Fruit fly (Drosophila melanogaster) ovary, adult (tissue): ENCODE data around the gene CG4318.

Source experiments
- CG17801 ChIP-seq: fragments of 200-800 bp; optimal IDR thresholded peaks from 2 replicates; lab custom pipeline; 2019; ENCODE audit warnings: missing biosample characterization, mild to moderate bottlenecking, missing genetic modification characterization, moderate library complexity; ENCODE audit not compliant: partially characterized antibody

The CG4318 gene

DNA sequence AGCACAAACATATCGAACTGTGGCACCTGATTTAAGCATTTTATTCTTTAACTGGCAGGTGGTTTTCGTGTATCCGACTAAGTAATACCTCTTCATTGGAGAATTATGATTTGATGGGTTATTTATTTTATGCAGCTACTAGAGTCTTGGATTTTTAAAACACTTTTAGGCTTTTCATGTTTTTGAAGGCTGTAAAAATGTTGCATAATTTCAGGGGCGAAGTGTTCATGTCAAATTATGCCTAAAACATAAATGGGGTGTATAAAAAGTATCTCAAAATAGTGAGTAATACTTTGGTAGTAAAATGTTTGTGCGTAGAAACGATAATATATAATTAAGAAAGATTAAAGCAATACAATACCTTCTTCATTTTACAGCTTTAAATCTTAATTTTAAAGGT lies 19.9 kb downstream of the CG4318 start:
- TF ChIP-seq CG17801 (GFP tag; lab: Kevin White, UChicago) = no peak

- peak; percentile 95 for TF ChIP-seq CG17801 (GFP tag; lab: Kevin White, UChicago)
These were observed 23.5 kb downstream of the CG4318 start for dm6 chrX:13131063-13131773.

DNA sequence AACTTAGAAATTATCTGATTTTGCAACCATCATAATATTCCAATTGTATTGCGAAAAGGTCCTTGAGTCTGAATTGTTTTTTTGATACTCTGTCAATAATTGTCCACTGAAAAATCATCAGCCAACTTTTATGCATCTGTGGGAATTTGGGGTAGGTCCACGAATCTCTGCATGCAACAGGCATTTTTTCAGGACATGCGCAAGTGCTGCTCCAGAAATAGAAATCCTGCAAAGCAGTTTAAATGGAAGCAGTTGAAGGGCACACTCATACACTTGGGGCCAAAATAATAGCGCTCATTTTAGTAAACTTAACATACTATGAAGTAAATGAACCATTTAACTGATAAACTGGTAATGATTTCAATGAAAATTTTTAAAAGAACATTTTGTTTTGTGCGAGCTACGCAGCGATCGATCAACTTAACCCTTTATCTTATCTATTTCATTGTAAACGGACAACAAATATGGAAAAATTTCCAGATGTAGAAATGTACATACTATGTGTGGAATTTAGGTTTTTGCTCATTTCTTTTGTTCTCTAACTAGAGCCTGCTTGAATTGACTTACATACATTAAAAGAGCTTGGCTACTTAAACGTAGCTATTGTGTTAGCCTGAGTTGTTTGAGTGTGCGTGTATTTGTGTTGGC lies 24.4 kb downstream of the CG4318 start:
- TF ChIP-seq CG17801 (GFP tag; lab: Kevin White, UChicago) = no peak

DNA sequence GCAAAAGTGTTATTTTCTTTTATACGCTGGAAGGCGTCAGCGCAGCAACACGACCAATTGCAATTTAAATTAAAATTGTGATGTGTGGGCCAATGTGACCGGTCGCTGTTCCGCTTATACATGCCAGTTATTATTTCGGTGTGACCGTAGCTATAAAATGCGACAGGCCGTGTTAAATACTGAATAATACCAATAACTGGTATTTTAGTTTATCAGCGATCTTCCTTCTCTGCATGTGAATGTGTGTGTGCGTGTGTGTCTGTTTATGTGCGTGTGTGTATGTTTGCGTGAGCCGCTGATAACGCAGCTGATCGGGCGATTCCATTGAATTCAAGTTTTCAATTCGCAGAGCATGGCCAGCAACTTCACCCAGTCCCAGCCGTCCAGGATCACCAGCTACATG lies 26.0 kb downstream of the CG4318 start, which contains the start of the genes CG32638, CG15717 and MFS10:
CG32638 (minus strand) TSS at position 45 of the 403 bp plus-strand sequence.
CG15717 (plus strand) TSS at position 203 of the 403 bp plus-strand sequence.
MFS10 (plus strand) TSS at position 269 of the 403 bp plus-strand sequence.
- peak; percentile 0 for TF ChIP-seq CG17801 (GFP tag; lab: Kevin White, UChicago)

DNA sequence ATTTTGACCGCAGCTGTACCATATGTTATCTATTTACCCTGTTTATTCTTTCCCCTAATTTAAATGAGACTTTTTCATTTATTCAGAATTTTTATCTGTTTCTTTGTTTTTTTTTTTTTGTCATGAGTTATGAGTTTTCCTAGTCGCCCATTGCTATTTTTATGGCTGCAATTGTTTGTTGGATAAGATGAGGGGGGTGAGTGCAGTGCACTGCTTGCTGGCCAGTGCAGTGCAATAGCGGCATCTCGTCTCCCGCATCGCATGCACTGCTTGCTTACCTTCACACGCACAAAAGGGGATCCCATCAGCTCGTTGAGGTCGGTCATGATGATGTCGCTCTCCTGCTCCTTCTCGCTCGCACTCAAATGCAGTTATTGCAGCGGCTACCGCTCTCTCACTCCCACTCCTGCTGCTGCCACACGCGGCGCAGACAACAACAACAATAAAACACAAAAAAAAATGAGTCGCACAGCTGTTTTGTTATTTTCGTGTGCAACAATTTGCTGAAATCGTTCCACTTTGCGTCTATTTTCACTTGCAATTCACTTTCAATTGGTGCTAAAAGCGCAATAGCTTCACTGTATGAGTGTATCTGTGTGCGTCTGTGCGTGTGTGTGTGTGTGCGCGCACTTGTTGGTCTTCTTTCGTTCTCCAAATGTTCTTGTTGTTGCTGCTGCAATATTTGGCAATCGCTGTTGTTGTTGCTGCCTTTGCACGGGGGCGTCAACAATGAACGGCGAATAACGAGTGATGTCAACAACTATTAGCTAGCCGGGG lies 26.6 kb downstream of the CG4318 start:
- no peak for TF ChIP-seq CG17801 (GFP tag; lab: Kevin White, UChicago)

DNA sequence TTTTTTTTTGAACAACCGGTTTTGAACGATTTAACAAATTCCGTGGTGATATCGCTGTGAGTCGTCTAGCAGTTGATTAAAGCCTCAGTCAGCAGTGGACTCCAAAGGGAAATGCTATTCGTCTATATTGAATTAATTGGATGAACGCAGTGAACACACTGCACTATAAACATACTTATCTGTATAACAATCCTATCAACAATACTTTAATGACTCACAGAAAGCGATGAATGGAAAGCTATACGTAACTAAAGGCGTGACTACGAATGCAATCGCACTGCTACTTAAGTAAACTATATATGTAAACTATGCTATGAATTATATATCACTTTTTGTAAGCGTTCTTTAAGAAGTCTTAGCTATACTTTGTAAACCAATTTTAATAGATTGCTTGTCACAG lies 29.2 kb downstream of the CG4318 start:
- TF ChIP-seq CG17801 (GFP tag; lab: Kevin White, UChicago) = no peak

DNA sequence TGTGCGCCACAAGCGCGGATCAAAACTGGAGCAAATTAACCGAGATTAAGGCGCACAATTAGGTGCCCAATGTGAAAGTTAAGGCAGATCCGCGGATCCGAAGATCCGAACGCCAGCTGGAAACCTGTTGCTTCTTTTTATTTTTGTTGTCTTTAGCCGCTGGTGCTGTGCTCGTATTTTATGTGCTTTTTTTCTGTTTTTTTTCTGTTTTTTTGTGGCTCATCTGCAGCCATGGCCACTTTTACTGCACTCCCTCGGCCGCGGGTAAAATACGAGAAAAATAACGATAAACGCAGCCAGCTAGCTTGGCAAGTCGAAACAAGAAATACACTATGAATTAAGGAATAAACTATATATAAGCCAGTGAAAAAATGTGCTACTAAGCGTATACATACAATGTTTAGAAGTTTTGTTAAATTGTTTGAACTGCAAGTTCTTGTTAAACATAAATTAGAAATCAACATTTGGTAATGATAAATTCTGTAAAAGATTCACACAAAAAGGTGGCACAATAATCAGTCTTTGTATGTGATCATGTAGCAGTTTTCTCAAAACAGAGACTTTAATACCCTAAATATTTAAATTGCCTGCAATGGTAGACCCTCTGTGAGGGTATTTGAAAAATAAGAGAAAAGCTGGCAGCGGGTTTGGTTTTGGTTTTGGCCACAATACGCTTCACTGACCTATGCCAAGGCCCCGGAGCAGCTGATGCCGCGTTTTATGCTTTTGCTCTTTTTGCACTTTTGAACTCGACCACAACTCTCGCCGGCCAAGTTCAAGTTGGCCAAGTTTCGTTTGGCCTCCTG lies 38.1 kb downstream of the CG4318 start:
- TF ChIP-seq CG17801 (GFP tag; lab: Kevin White, UChicago) = no peak

DNA sequence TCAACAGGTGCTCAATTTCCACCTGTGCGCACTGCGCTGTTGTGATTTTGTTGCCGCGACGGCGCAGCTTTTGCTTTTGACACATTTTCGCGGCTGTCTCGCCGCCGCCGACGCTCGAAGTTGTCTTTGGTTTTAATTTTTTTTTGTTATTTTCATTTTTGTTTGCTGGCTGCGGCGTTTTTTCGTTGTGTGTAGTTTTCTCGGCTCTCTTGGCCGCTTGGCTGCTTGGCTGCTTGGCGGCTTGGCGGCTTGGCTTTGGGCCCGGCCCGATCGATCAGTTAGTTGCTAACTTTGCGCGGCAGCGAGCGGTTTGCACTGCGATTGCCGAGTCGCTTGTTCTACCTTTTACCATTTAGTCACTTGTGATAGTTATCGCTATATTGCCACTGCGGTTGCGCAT lies 39.9 kb downstream of the CG4318 start, which contains the start of gene CG42237:
CG42237 (plus strand) TSS at position 271 of the 400 bp plus-strand sequence.
- TF ChIP-seq CG17801 (GFP tag; lab: Kevin White, UChicago) = peak; percentile 37

- no peak for TF ChIP-seq CG17801 (GFP tag; lab: Kevin White, UChicago)
These were observed 40.8 kb downstream of the CG4318 start for dm6 chrX:13113863-13114407.

- TF ChIP-seq CG17801 (GFP tag; lab: Kevin White, UChicago) = peak; percentile 43
These were observed 42.4 kb downstream of the CG4318 start, which contains the start of gene Chpf for dm6 chrX:13112238-13112829. Gene Chpf, minus strand, starts transcription at chrX:13112462.

dm6 chrX:13111832-13112231 lies 42.9 kb downstream of the CG4318 start:
- TF ChIP-seq CG17801 (GFP tag; lab: Kevin White, UChicago) = no peak

- TF ChIP-seq CG17801 (GFP tag; lab: Kevin White, UChicago) = peak; percentile 91
These were observed 45.1 kb downstream of the CG4318 start for dm6 chrX:13109583-13110126.

DNA sequence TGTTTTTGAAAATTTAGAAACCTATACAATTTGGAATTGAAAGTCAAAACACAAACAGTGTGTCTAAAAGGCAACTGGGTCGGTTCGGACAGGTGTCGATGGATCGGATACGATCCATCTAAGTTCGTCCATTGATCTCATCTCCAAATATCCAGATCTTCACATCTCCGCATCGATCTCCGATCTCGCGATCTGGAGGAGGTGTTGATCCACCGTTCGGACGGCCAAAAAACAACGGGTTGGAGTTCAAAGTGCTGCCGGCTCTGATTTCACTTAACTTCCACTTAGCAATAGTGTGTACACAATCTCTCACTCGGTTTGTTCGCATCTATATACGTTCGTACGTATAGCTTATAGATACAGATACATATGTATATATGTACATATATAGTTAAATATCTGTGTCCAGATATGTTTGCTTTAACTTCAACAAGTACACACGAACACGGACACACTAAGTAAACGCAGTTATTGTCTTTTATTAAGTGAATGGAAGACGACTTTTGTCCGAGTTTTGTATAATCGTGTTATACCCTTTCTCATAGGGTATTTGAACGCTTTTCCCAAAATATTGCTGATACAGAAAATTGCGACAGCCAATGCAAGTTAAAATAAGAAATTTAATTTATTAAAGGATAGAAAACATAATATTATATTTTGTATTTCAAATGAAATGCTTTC lies 46.4 kb downstream of the CG4318 start, which contains the start of gene Fer3HCH:
Fer3HCH (minus strand) TSS at position 51 of the 681 bp plus-strand sequence.
- peak; percentile 3 for TF ChIP-seq CG17801 (GFP tag; lab: Kevin White, UChicago)
